Fruit fly (Drosophila melanogaster): ENCODE data around the gene msn.

dm6 chr3L:2566029-2566428, 20.3 kb downstream of the msn start:
- TF ChIP-seq rgr (GFP tag; optimal IDR thresholded peaks at IDR 0.05) (no peak), lola (GFP tag; optimal IDR thresholded peaks at IDR 0.05) (no peak), usp (GFP tag; optimal IDR thresholded peaks at IDR 0.05) (no peak), OdsH (GFP tag; optimal IDR thresholded peaks at IDR 0.05) (no peak), Hr78 (GFP tag; optimal IDR thresholded peaks at IDR 0.05) (no peak), Hnf4 (GFP tag; optimal IDR thresholded peaks at IDR 0.05) (no peak)

Measured in whole organism, wandering third instar larva.